Fruit fly (Drosophila melanogaster) whole organism, embryonic: Measurements from ENCODE around the gene RpL37-1.

Source experiments
- Atf6 ChIP-seq: fragments of 200-800 bp; sonication (Bioruptor generic); IDR thresholded peaks from 2 replicates; pipeline ENCODE4 v1.3.6; 2022; ENCODE audit warnings: missing biosample characterization, missing genetic modification characterization
- B-H1 ChIP-seq: fragments of 200-800 bp; sonication (Bioruptor generic); IDR thresholded peaks from 3 replicates; pipeline ENCODE4 v1.3.6; 2022; ENCODE audit warnings: missing biosample characterization, missing genetic modification characterization
- Blimp-1 ChIP-seq: fragments of 200-800 bp; sonication (Bioruptor generic); optimal IDR thresholded peaks from 3 replicates; lab custom pipeline; 2018; ENCODE audit warnings: missing biosample characterization, missing genetic modification characterization, mild to moderate bottlenecking, moderate library complexity, missing genetic modification reagents
- CG10321 ChIP-seq: fragments of 200-800 bp; sonication (Bioruptor generic); IDR thresholded peaks from 2 replicates; pipeline ENCODE4 v1.3.6; 2022; ENCODE audit warnings: missing biosample characterization, missing genetic modification characterization
- CG11247 ChIP-seq: fragments of 200-800 bp; sonication (Bioruptor generic); IDR thresholded peaks from 2 replicates; pipeline ENCODE4 v1.3.6; 2022; ENCODE audit warnings: missing biosample characterization, missing genetic modification characterization
- CG11456 ChIP-seq: fragments of 200-800 bp; sonication (Bioruptor generic); IDR thresholded peaks from 3 replicates; pipeline ENCODE4 v1.3.6; 2022; ENCODE audit warnings: missing biosample characterization, missing genetic modification characterization
- CG11504 ChIP-seq: fragments of 200-800 bp; sonication (Bioruptor generic); optimal IDR thresholded peaks from 3 replicates; lab custom pipeline; 2019; ENCODE audit warnings: missing biosample characterization, mild to moderate bottlenecking, missing genetic modification characterization, moderate library complexity
- CG12236 ChIP-seq: fragments of 200-800 bp; sonication (Bioruptor generic); optimal IDR thresholded peaks from 2 replicates; lab custom pipeline; 2016; ENCODE audit warnings: missing biosample characterization, missing genetic modification characterization
- CG12391 ChIP-seq: fragments of 200-800 bp; sonication (Bioruptor generic); optimal IDR thresholded peaks from 3 replicates; lab custom pipeline; 2018; ENCODE audit warnings: missing biosample characterization, mild to moderate bottlenecking, missing genetic modification characterization, moderate library complexity
- CG12942 ChIP-seq: fragments of 200-800 bp; sonication (Bioruptor generic); optimal IDR thresholded peaks from 3 replicates; lab custom pipeline; 2016; ENCODE audit warnings: missing biosample characterization, missing genetic modification characterization
- CG13775 ChIP-seq: fragments of 200-800 bp; sonication (Bioruptor generic); optimal IDR thresholded peaks from 3 replicates; lab custom pipeline; 2017; ENCODE audit warnings: missing biosample characterization, mild to moderate bottlenecking, missing genetic modification characterization
- CG1529 ChIP-seq: fragments of 200-800 bp; sonication (Bioruptor generic); optimal IDR thresholded peaks from 3 replicates; lab custom pipeline; 2018; ENCODE audit warnings: missing biosample characterization, missing genetic modification characterization
- CG17359 ChIP-seq: fragments of 200-800 bp; sonication (Bioruptor generic); optimal IDR thresholded peaks from 3 replicates; lab custom pipeline; 2018; ENCODE audit warnings: missing biosample characterization, mild to moderate bottlenecking, missing genetic modification characterization, moderate library complexity
- CG18262 ChIP-seq: fragments of 200-800 bp; optimal IDR thresholded peaks from 3 replicates; lab custom pipeline; 2019; ENCODE audit warnings: missing biosample characterization, mild to moderate bottlenecking, missing genetic modification characterization, moderate library complexity
- CG2712 ChIP-seq: fragments of 200-800 bp; optimal IDR thresholded peaks from 3 replicates; lab custom pipeline; 2019; ENCODE audit warnings: missing biosample characterization, mild to moderate bottlenecking, missing genetic modification characterization, moderate library complexity
- CG30403 ChIP-seq: fragments of 200-800 bp; sonication (Bioruptor generic); optimal IDR thresholded peaks from 3 replicates; lab custom pipeline; 2016; ENCODE audit warnings: missing biosample characterization, missing genetic modification characterization
- CG32767 ChIP-seq: fragments of 200-800 bp; sonication (Bioruptor generic); IDR thresholded peaks from 2 replicates; pipeline ENCODE4 v1.3.6; 2022; ENCODE audit warnings: missing biosample characterization, missing genetic modification characterization
- CG4328 ChIP-seq: fragments of 200-800 bp; sonication (Bioruptor generic); optimal IDR thresholded peaks from 3 replicates; lab custom pipeline; 2017; ENCODE audit warnings: missing biosample characterization, missing genetic modification reagents, missing genetic modification characterization
- CG4730 ChIP-seq: fragments of 200-800 bp; sonication (Bioruptor generic); IDR thresholded peaks from 2 replicates; pipeline ENCODE4 v1.3.6; 2022; ENCODE audit warnings: missing biosample characterization, missing genetic modification characterization
- CG7556 ChIP-seq: fragments of 200-800 bp; sonication (Bioruptor generic); optimal IDR thresholded peaks from 2 replicates; lab custom pipeline; 2017; ENCODE audit warnings: missing biosample characterization, mild to moderate bottlenecking, missing genetic modification characterization
- CG8924 ChIP-seq: fragments of 200-800 bp; optimal IDR thresholded peaks from 3 replicates; lab custom pipeline; 2019; ENCODE audit warnings: missing biosample characterization, mild to moderate bottlenecking, missing genetic modification characterization, moderate library complexity
- CG9609 ChIP-seq: fragments of 200-800 bp; sonication (Bioruptor generic); optimal IDR thresholded peaks from 3 replicates; lab custom pipeline; 2016; ENCODE audit warnings: missing biosample characterization, missing genetic modification characterization
- CoRest ChIP-seq: fragments of 200-800 bp; sonication (Bioruptor generic); optimal IDR thresholded peaks from 3 replicates; lab custom pipeline; 2018; ENCODE audit warnings: missing biosample characterization, mild to moderate bottlenecking, missing genetic modification characterization, moderate library complexity
- Hr51 ChIP-seq, 2 experiments: fragments of 200-800 bp; sonication (Bioruptor generic); optimal IDR thresholded peaks; 2 replicates in 1 of 2; 3 replicates in 1 of 2; lab custom pipeline; 2016 to 2018; ENCODE audit warnings: missing biosample characterization in 2 of 2, missing genetic modification characterization in 2 of 2, mild to moderate bottlenecking in 1 of 2, moderate library complexity in 1 of 2
- Hr78 ChIP-seq, 2 experiments: fragments of 200-800 bp in 1 of 2; fragments of >200 bp in 1 of 2; sonication (Bioruptor generic) in 1 of 2; optimal IDR thresholded peaks; 2 replicates each; lab custom pipeline; 2017 to 2019; ENCODE audit warnings: missing biosample characterization in 2 of 2, missing genetic modification characterization in 2 of 2, mild to moderate bottlenecking in 1 of 2, moderate library complexity in 1 of 2
- Med ChIP-seq: fragments of 200-800 bp; sonication (Bioruptor generic); peaks from one replicate; lab custom pipeline; 2016; ENCODE audit warnings: missing biosample characterization, missing genetic modification characterization, mild to moderate bottlenecking, inconsistent platforms, moderate library complexity
- Oaz ChIP-seq: fragments of 200-800 bp; sonication (Bioruptor generic); IDR thresholded peaks from 2 replicates; pipeline ENCODE4 v1.3.6; 2022; ENCODE audit warnings: missing biosample characterization, missing genetic modification characterization
- Ptx1 ChIP-seq: fragments of 200-800 bp; sonication (Bioruptor generic); IDR thresholded peaks from 2 replicates; pipeline ENCODE4 v1.3.6; 2022; ENCODE audit warnings: missing biosample characterization, missing genetic modification characterization
- Rx ChIP-seq: fragments of 200-800 bp; sonication (Bioruptor generic); IDR thresholded peaks from 2 replicates; pipeline ENCODE4 v1.3.6; 2022; ENCODE audit warnings: missing biosample characterization, missing genetic modification characterization
- Trl ChIP-seq, 3 experiments: fragments of >200 bp in 2 of 3; fragments of 200-800 bp in 1 of 3; sonication (Bioruptor generic) in 1 of 3; optimal IDR thresholded peaks; 2 replicates in 1 of 3; 3 replicates in 2 of 3; lab custom pipeline; 2016 to 2017; ENCODE audit warnings: missing biosample characterization in 1 of 3, missing genetic modification characterization in 1 of 3
- Xbp1 ChIP-seq: fragments of 200-800 bp; sonication (Bioruptor generic); optimal IDR thresholded peaks from 3 replicates; lab custom pipeline; 2016; ENCODE audit warnings: missing biosample characterization, mild to moderate bottlenecking, missing genetic modification characterization
- YL-1 ChIP-seq: fragments of 200-800 bp; sonication (Bioruptor generic); optimal IDR thresholded peaks from 3 replicates; lab custom pipeline; 2017; ENCODE audit warnings: missing biosample characterization, mild to moderate bottlenecking, missing genetic modification characterization
- ab ChIP-seq: fragments of 200-800 bp; sonication (Bioruptor generic); optimal IDR thresholded peaks from 2 replicates; lab custom pipeline; 2016; ENCODE audit warnings: missing biosample characterization, missing genetic modification characterization
- abd-A ChIP-seq: fragments of 200-800 bp; sonication (Bioruptor generic); optimal IDR thresholded peaks from 3 replicates; lab custom pipeline; 2019; ENCODE audit warnings: missing biosample characterization, mild to moderate bottlenecking, missing genetic modification characterization, moderate library complexity
- cad ChIP-seq: fragments of >200 bp; optimal IDR thresholded peaks from 2 replicates; lab custom pipeline; 2017; ENCODE audit warnings: missing biosample characterization, missing genetic modification characterization
- caup ChIP-seq: fragments of 200-800 bp; sonication (Bioruptor generic); optimal IDR thresholded peaks from 3 replicates; lab custom pipeline; 2017; ENCODE audit warnings: missing biosample characterization, mild to moderate bottlenecking, missing genetic modification characterization, moderate library complexity; ENCODE audit not compliant: severe bottlenecking
- corto ChIP-seq: fragments of 200-800 bp; sonication (Bioruptor generic); optimal IDR thresholded peaks from 2 replicates; lab custom pipeline; 2016; ENCODE audit warnings: missing biosample characterization, mild to moderate bottlenecking, missing genetic modification characterization, moderate library complexity
- dmrt99B ChIP-seq: fragments of 200-800 bp; sonication (Bioruptor generic); optimal IDR thresholded peaks from 2 replicates; lab custom pipeline; 2018; ENCODE audit warnings: missing biosample characterization, mild to moderate bottlenecking, missing genetic modification characterization, moderate library complexity
- gem ChIP-seq: fragments of 200-800 bp; sonication (Bioruptor generic); optimal IDR thresholded peaks from 2 replicates; lab custom pipeline; 2019; ENCODE audit warnings: missing biosample characterization, mild to moderate bottlenecking, missing genetic modification characterization, moderate library complexity
- ind ChIP-seq: fragments of 200-800 bp; sonication (Bioruptor generic); optimal IDR thresholded peaks from 3 replicates; lab custom pipeline; 2016; ENCODE audit warnings: missing biosample characterization, missing genetic modification characterization
- jigr1 ChIP-seq: fragments of 200-800 bp; sonication (Bioruptor generic); IDR thresholded peaks from 3 replicates; pipeline ENCODE4 v1.3.6; 2022; ENCODE audit warnings: missing biosample characterization, missing genetic modification characterization
- kah ChIP-seq: fragments of 200-800 bp; sonication (Bioruptor generic); optimal IDR thresholded peaks from 2 replicates; lab custom pipeline; 2018; ENCODE audit warnings: missing biosample characterization, mild to moderate bottlenecking, missing genetic modification characterization
- lov ChIP-seq, 2 experiments: fragments of 200-800 bp in 1 of 2; fragments of >200 bp in 1 of 2; sonication (Bioruptor generic) in 1 of 2; IDR thresholded peaks in 1 of 2; optimal IDR thresholded peaks in 1 of 2; 2 replicates in 1 of 2; 3 replicates in 1 of 2; pipeline versions ENCODE4 v1.3.6 to Lab custom; 2017 to 2022; ENCODE audit warnings: missing biosample characterization in 1 of 2, missing genetic modification characterization in 1 of 2
- mld ChIP-seq: fragments of 200-800 bp; sonication (Bioruptor generic); IDR thresholded peaks from 3 replicates; pipeline ENCODE4 v1.3.6; 2022; ENCODE audit warnings: missing biosample characterization, missing genetic modification characterization; ENCODE audit not compliant: partially characterized antibody
- org-1 ChIP-seq: fragments of 200-800 bp; sonication (Bioruptor generic); optimal IDR thresholded peaks from 2 replicates; lab custom pipeline; 2017; ENCODE audit warnings: missing biosample characterization, missing genetic modification characterization
- p53 ChIP-seq: fragments of 200-800 bp; sonication (Bioruptor generic); optimal IDR thresholded peaks from 2 replicates; lab custom pipeline; 2016; ENCODE audit warnings: missing biosample characterization, missing genetic modification characterization
- phol ChIP-seq: fragments of 200-800 bp; sonication (Bioruptor generic); optimal IDR thresholded peaks from 3 replicates; lab custom pipeline; 2018; ENCODE audit warnings: missing biosample characterization, mild to moderate bottlenecking, missing genetic modification characterization, moderate library complexity
- ssp ChIP-seq: fragments of 200-800 bp; sonication (Bioruptor generic); IDR thresholded peaks from 2 replicates; pipeline ENCODE4 v1.3.6; 2022; ENCODE audit warnings: missing biosample characterization, missing genetic modification characterization
- tio ChIP-seq: fragments of 200-800 bp; sonication (Bioruptor generic); optimal IDR thresholded peaks from 2 replicates; lab custom pipeline; 2017; ENCODE audit warnings: missing biosample characterization, missing genetic modification characterization, inconsistent platforms
- unpg ChIP-seq: fragments of 200-800 bp; sonication (Bioruptor generic); optimal IDR thresholded peaks from 3 replicates; lab custom pipeline; 2018; ENCODE audit warnings: missing biosample characterization, mild to moderate bottlenecking, missing genetic modification characterization, moderate library complexity
- vvl ChIP-seq: fragments of 200-800 bp; sonication (Bioruptor generic); IDR thresholded peaks from 2 replicates; pipeline ENCODE4 v1.3.6; 2022; ENCODE audit warnings: missing biosample characterization, missing genetic modification characterization

RpL37-1 gene

DNA sequence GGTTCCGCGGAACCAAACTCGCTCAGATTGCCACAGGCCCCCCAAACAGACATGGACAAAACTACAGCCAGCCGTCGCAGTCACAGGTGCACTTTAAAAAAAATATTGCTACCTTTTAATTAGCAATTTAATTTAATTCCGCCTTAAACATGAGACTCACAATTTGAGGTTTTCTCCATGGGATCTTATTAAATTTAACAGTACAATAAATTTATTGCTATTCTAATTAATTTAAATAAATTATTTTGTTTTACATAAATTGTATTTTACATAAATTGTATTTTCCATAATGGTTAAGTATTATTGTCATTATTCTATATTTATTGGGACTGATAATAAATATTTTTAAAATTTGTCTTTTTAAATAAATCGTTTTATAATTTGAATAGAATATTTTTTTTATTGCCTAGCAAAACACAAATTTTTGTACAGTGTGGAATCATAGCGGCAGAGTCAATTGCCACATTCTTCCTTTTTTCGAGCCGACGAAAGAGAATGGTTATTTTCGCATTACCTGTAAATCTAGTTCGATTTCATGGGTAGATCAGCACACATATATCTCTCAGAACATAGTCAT, 15.7 kb downstream of the RpL37-1 start (continued):
- TF ChIP-seq CG1529 (no peak), CG17359 (tag; lab: Kevin White, UChicago) (peak; percentile 8), Oaz (no peak), ab (GFP tag; lab: Kevin White, UChicago) (no peak), Blimp-1 (peak; percentile 8), cad (GFP tag; lab: Kevin White, UChicago) (no peak), abd-A (tag; lab: Kevin White, UChicago) (no peak), CG13775 (GFP tag; lab: Kevin White, UChicago) (no peak), CG11456 (GFP tag; lab: Robert Waterston, UW) (no peak), phol (tag; lab: Kevin White, UChicago) (peak; percentile 22), CG18262 (peak; percentile 38), CG12391 (peak; percentile 15), Trl (optimal IDR thresholded peaks at IDR 0.05; lab: Kevin White, UChicago) (no peak), Trl (GFP tag; optimal IDR thresholded peaks at IDR 0.05; lab: Kevin White, UChicago) (no peak), CG2712 (tag; lab: Kevin White, UChicago) (peak; percentile 37), dmrt99B (peak; percentile 57), org-1 (GFP tag; lab: Kevin White, UChicago) (no peak), CG30403 (GFP tag; lab: Kevin White, UChicago) (peak; percentile 14), YL-1 (no peak), Rx (GFP tag; lab: Robert Waterston, UW) (no peak), gem (tag; lab: Kevin White, UChicago) (peak; percentile 51), CG4328 (GFP tag; lab: Kevin White, UChicago) (no peak), CG12942 (no peak), CG4730 (GFP tag; lab: Robert Waterston, UW) (no peak), tio (GFP tag; lab: Kevin White, UChicago) (no peak), CG12236 (GFP tag; lab: Kevin White, UChicago) (no peak), CG8924 (tag; lab: Kevin White, UChicago) (peak; percentile 14), CG7556 (peak; percentile 5), CG9609 (GFP tag; lab: Kevin White, UChicago) (no peak), Hr51 (GFP tag; optimal IDR thresholded peaks at IDR 0.05; lab: Kevin White, UChicago) (peak in 1 of 2 experiments; percentile 64), corto (no peak), CoRest (tag; lab: Kevin White, UChicago) (peak; percentile 9), CG10321 (GFP tag; lab: Robert Waterston, UW) (no peak), lov (optimal IDR thresholded peaks at IDR 0.05; lab: Kevin White, UChicago) (no peak), lov (GFP tag; IDR thresholded peaks at IDR 0.05; lab: Robert Waterston, UW) (no peak), Xbp1 (GFP tag; lab: Kevin White, UChicago) (no peak), CG32767 (GFP tag; lab: Robert Waterston, UW) (no peak), CG11504 (tag; lab: Kevin White, UChicago) (peak; percentile 62), kah (GFP tag; lab: Kevin White, UChicago) (no peak), caup (GFP tag; lab: Kevin White, UChicago) (no peak), B-H1 (no peak)
- TF ChIP-seq, all 482 proteins: peak for 29

DNA sequence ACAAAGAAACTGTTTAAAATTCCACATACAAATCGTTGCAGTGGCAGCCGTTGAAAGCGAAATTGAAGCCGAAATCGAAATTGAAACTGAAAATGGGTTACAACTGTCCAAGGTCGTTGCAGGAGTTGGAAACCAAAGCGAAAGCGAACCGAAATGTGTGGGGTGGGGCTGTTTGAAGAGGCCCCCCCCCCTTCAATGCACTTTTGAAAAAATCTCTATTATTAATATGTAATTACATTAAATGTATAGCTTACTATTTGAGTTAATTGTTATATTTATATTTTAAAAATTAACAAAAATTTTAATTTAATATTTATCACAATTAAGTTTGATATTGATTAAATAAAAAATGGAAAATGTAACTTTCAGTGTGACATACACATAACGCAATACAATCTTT, 17.5 kb downstream of the RpL37-1 start:
- TF ChIP-seq ssp (no peak), Atf6 (GFP tag; lab: Robert Waterston, UW) (no peak), CG8924 (tag; lab: Kevin White, UChicago) (peak; percentile 52), unpg (GFP tag; lab: Kevin White, UChicago) (peak; percentile 16), vvl (GFP tag; lab: Robert Waterston, UW) (peak; percentile 40; the same call in 1 of the 2 replicates), ind (GFP tag; lab: Kevin White, UChicago) (no peak), CG11247 (GFP tag; lab: Robert Waterston, UW) (no peak), Ptx1 (peak; percentile 49; the same call in 1 of the 2 replicates), jigr1 (GFP tag; lab: Robert Waterston, UW) (no peak), Hr78 (GFP tag; optimal IDR thresholded peaks at IDR 0.05; lab: Kevin White, UChicago) (peak in 1 of 2 experiments; percentile 22), phol (tag; lab: Kevin White, UChicago) (peak; percentile 47), Med (GFP tag; lab: Kevin White, UChicago) (no peak), mld (GFP tag; lab: Robert Waterston, UW) (no peak), p53 (no peak)
